Fruit fly (Drosophila melanogaster): Measurements from ENCODE around the gene Cyp4d14.

Cyp4d14 gene

dm6 chrX:2136831-2137452, 38.2 kb downstream of the Cyp4d14 start (continued):
- TF ChIP-seq dsx (GFP tag; optimal IDR thresholded peaks at IDR 0.05; ENCODE audit: poor library complexity, severe bottlenecking) (peak; percentile 99), CG6808 (GFP tag; optimal IDR thresholded peaks at IDR 0.05) (peak; percentile 98), Sox102F (GFP tag; optimal IDR thresholded peaks at IDR 0.05) (peak; percentile 99), salr (GFP tag; optimal IDR thresholded peaks at IDR 0.05) (peak; percentile 96 to 100), CG10669 (GFP tag; optimal IDR thresholded peaks at IDR 0.05) (peak; percentile 99), Hr38 (GFP tag; optimal IDR thresholded peaks at IDR 0.05) (peak; percentile 95), Sox15 (GFP tag; optimal IDR thresholded peaks at IDR 0.05) (peak; percentile 100), CG6276 (GFP tag; optimal IDR thresholded peaks at IDR 0.05) (peak; percentile 98), Ets96B (tag; optimal IDR thresholded peaks at IDR 0.05) (peak; percentile 100), CG3032 (tag; optimal IDR thresholded peaks at IDR 0.05) (peak; percentile 100), CG8319 (GFP tag; optimal IDR thresholded peaks at IDR 0.05) (peak; percentile 99), Hr39 (GFP tag; optimal IDR thresholded peaks at IDR 0.05) (peak; percentile 100), Ets21C (GFP tag; optimal IDR thresholded peaks at IDR 0.05) (peak; percentile 99), CG7368 (GFP tag; optimal IDR thresholded peaks at IDR 0.05) (peak; percentile 99), Gug (GFP tag; IDR thresholded peaks at IDR 0.05) (peak; percentile 100), CG16779 (tag; optimal IDR thresholded peaks at IDR 0.05) (peak; percentile 98), pdm3 (GFP tag; optimal IDR thresholded peaks at IDR 0.05) (peak; percentile 100), vri (GFP tag; optimal IDR thresholded peaks at IDR 0.05) (peak; percentile 99), CG6163 (GFP tag; IDR thresholded peaks at IDR 0.05) (peak; percentile 100)

- TF ChIP-seq Sox102F (GFP tag; optimal IDR thresholded peaks at IDR 0.05) (no peak), Eip78C (GFP tag) (peak; percentile 69), acj6 (GFP tag; optimal IDR thresholded peaks at IDR 0.05) (peak; percentile 9), OdsH (GFP tag; optimal IDR thresholded peaks at IDR 0.05) (peak; percentile 26), Hr39 (GFP tag; optimal IDR thresholded peaks at IDR 0.05) (peak; percentile 46), Gug (GFP tag; IDR thresholded peaks at IDR 0.05) (peak; percentile 45), Ets96B (tag; optimal IDR thresholded peaks at IDR 0.05) (no peak), spab (GFP tag; optimal IDR thresholded peaks at IDR 0.05) (no peak), Blimp-1 (GFP tag; optimal IDR thresholded peaks at IDR 0.05) (no peak), CG11902 (GFP tag; optimal IDR thresholded peaks at IDR 0.05) (peak; percentile 37), CG31627 (GFP tag; optimal IDR thresholded peaks at IDR 0.05) (peak; percentile 50), CG6163 (GFP tag; IDR thresholded peaks at IDR 0.05) (peak; percentile 23; the same call in 2 of the 3 replicates), ss (GFP tag; optimal IDR thresholded peaks at IDR 0.05) (peak in 1 of 2 experiments; percentile 94), CG32006 (GFP tag; optimal IDR thresholded peaks at IDR 0.05) (peak; percentile 16), CG11294 (GFP tag; IDR thresholded peaks at IDR 0.05) (peak; percentile 58), CG15336 (GFP tag; IDR thresholded peaks at IDR 0.05) (peak; percentile 61; the same call in 1 of the 2 replicates), CG6792 (GFP tag; optimal IDR thresholded peaks at IDR 0.05) (no peak), CG7368 (GFP tag; optimal IDR thresholded peaks at IDR 0.05) (peak; percentile 17), fd85E (GFP tag; optimal IDR thresholded peaks at IDR 0.05) (no peak), pdm3 (GFP tag; optimal IDR thresholded peaks at IDR 0.05) (peak; percentile 14), fkh (GFP tag; optimal IDR thresholded peaks at IDR 0.05) (peak; percentile 44), Hr4 (GFP tag; optimal IDR thresholded peaks at IDR 0.05) (peak; percentile 46), Eip75B (GFP tag; optimal IDR thresholded peaks at IDR 0.05) (peak; percentile 29), cyc (GFP tag; optimal IDR thresholded peaks at IDR 0.05) (peak; percentile 25), Sox15 (GFP tag; optimal IDR thresholded peaks at IDR 0.05) (peak; percentile 31), CG4318 (GFP tag; optimal IDR thresholded peaks at IDR 0.05) (peak; percentile 1), CG8119 (GFP tag; IDR thresholded peaks at IDR 0.05) (0 out of 3 replicates have a peak, but pooled peaks have one; percentile 12), CG10631 (GFP tag; optimal IDR thresholded peaks at IDR 0.05) (peak; percentile 39), lz (GFP tag; optimal IDR thresholded peaks at IDR 0.05) (peak; percentile 26)
Measured at dm6 chrX:2135868-2136787, 39.0 kb downstream of the Cyp4d14 start.
